Fruit fly (Drosophila melanogaster): ENCODE data around the gene Flacc.

DNA sequence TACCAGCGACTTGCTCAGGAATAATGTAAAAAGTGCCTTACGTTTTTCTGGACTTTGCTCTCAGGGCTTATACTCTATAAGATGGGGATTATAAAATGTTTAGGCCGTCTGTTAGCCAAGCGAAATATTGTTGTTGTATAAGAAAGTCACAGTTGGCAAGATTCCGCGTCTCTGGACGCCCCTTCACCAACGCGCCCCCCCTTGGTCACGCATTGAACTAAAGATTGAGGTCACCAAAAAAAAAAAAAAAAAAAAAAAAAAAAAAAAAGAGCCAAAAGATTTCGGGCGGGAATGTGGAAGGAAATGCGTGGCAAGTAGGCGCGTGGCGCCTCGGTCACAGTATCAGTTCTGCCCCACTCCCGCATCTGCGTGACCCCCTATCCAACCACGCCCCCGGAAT is 41.4 kb upstream of the Flacc start:
- no peak for TF ChIP-seq usp (GFP tag; optimal IDR thresholded peaks at IDR 0.05)
- TF ChIP-seq psq (optimal IDR thresholded peaks at IDR 0.05) = no peak
- TF ChIP-seq CG8478 (optimal IDR thresholded peaks at IDR 0.05) = no peak
- TF ChIP-seq Dll (optimal IDR thresholded peaks at IDR 0.05) = no peak
- TF ChIP-seq EcR (GFP tag; optimal IDR thresholded peaks at IDR 0.05) = no peak
- TF ChIP-seq pan (optimal IDR thresholded peaks at IDR 0.05) = no peak

Data from whole organism.